Fruit fly (Drosophila melanogaster) S2 (cell line): ENCODE results near the gene Sec61alpha.

Source experiments
- CG8478 ChIP-seq: fragments of >200 bp; optimal IDR thresholded peaks from 2 replicates; lab custom pipeline; 2018
- CTCF ChIP-seq, 2 experiments: fragments of >200 bp; optimal IDR thresholded peaks; 2 replicates each; lab custom pipeline; 2018

- no peak for TF ChIP-seq CTCF (optimal IDR thresholded peaks at IDR 0.05; lab: Kevin White, UChicago)
- TF ChIP-seq CG8478 (lab: Kevin White, UChicago) = no peak
Observed at dm6 chr2L:6494405-6494816, 14.0 kb upstream of the Sec61alpha start, which contains the start of gene CG9547.
